Fruit fly (Drosophila melanogaster): Measurements from ENCODE around the gene CG14212.
A peak's percentile ranks its signal among the peaks of the same experiment; 100 is the strongest.

The CG14212 gene

DNA sequence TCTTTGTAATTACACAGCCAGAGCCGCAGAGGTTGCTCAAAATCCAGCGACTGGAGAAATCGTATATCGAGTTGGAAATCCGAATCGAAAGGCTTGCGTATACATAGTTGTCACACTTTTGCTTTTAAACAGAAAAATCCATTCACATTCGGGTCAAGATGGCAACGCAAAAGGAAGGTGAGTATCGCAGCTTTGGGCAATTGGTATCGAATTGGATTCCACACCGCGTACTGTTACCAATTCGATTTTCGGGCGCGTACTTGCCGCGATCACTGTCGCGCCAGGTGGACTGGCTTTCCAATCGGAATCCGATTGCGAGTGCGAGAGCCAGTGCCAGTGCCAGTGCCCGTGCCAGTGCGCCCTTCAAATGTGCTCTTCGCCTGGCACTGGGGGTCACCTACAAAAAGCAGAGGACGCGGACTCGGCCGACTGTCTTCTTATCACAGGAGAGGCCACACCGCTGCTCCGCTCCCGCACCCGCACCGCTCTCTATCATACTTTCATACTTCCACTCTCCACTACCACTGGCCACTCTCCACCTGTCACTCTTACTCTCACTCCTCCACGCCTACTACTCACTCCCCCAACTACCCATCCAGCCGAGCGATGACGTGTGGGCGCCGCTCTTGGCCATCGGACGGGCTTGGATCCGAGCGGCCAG is 42.1 kb downstream of the CG14212 start:
- TF ChIP-seq CG17801 (GFP tag; optimal IDR thresholded peaks at IDR 0.05; ENCODE audit: partially characterized antibody) = no peak

DNA sequence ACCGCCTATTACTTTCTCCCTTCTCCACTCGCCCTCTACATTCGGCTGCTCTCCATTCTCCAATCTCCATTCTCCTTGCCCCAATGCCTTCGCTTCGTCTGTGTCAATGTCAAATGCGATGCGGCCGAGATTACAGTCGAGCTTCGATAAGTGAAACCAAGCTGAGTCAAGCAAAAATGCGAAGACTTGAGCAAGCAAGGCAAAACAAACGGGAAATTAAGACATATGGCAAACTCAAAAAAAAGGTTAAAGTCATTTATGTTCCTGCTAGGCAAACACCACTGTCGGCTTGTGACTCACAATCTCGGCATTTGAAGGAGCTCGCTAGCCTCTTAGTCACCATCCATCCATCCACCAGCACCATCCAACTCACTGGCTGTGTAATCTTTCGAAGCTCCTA is 42.9 kb downstream of the CG14212 start:
- peak; percentile 93 for TF ChIP-seq CG17801 (GFP tag; optimal IDR thresholded peaks at IDR 0.05; ENCODE audit: partially characterized antibody)

DNA sequence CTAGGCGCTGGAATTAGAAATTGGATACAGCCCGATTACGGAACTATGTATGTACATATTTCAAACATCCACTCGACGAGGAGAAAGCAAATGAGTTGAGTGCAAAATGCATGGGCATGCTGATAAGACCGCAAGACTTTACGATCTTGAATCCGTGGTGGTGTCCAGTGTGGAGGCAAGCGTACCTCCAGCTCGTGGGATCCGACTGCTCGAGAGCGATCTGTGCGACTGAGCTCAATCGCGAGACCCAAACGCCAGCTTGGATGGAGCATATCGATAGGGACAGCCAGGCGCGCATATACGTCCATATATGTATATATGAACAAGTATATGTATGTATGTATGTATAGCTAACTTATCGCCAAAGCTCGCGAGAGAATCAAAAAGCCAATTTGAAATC is 50.2 kb downstream of the CG14212 start, which contains the start of gene et:
et (minus strand) TSS at position 230 of the 400 bp plus-strand sequence.
- no peak for TF ChIP-seq CG17801 (GFP tag; optimal IDR thresholded peaks at IDR 0.05; ENCODE audit: partially characterized antibody)

Data from ovary, adult (tissue).